Worm (Caenorhabditis elegans): Measurements from ENCODE around the gene C09F5.1.

The C09F5.1 gene

ce11 chrIII:658357-658756 is at the start of gene C09F5.1:
TSS of gene C09F5.1 (plus strand) at chrIII:658709.
- TF ChIP-seq sem-4 (tag; optimal IDR thresholded peaks at IDR 0.05) = no peak
- peak; percentile 49 for TF ChIP-seq nhr-25 (tag; optimal IDR thresholded peaks at IDR 0.05)
- TF ChIP-seq nhr-129 (tag; optimal IDR thresholded peaks at IDR 0.05) = peak; percentile 17

ce11 chrIII:609549-609948 is 49.0 kb upstream of the C09F5.1 start, which contains the start of gene best-17:
TSS of gene best-17 (minus strand) at chrIII:609649.
- no peak for TF ChIP-seq ama-1 (optimal IDR thresholded peaks at IDR 0.05)
- no peak for TF ChIP-seq elt-3 (tag; optimal IDR thresholded peaks at IDR 0.05)
- no peak for TF ChIP-seq unc-39 (tag; optimal IDR thresholded peaks at IDR 0.05)
- no peak for TF ChIP-seq R02D3.7 (tag; optimal IDR thresholded peaks at IDR 0.05)
- no peak for TF ChIP-seq blmp-1 (tag; optimal IDR thresholded peaks at IDR 0.05; ENCODE audit: insufficient read depth)
- TF ChIP-seq sma-3 (GFP tag; optimal IDR thresholded peaks at IDR 0.05) = no peak
- no peak for TF ChIP-seq lin-13 (GFP tag; optimal IDR thresholded peaks at IDR 0.05)
- TF ChIP-seq nhr-129 (tag; optimal IDR thresholded peaks at IDR 0.05) = no peak
- TF ChIP-seq ztf-1 (GFP tag; conservative IDR thresholded peaks at IDR 0.05) = no peak
- TF ChIP-seq nhr-6 (tag; optimal IDR thresholded peaks at IDR 0.05) = no peak
- no peak for TF ChIP-seq nhr-12 (tag; optimal IDR thresholded peaks at IDR 0.05)
- TF ChIP-seq nhr-11 (tag; optimal IDR thresholded peaks at IDR 0.05) = no peak
- no peak for TF ChIP-seq lin-39 (tag; optimal IDR thresholded peaks at IDR 0.05)
- TF ChIP-seq elt-1 (tag; optimal IDR thresholded peaks at IDR 0.05) = no peak
- TF ChIP-seq mab-5 (tag; optimal IDR thresholded peaks at IDR 0.05) = no peak
- no peak for TF ChIP-seq egl-27 (tag; optimal IDR thresholded peaks at IDR 0.05)

ce11 chrIII:611900-612299 is 46.6 kb upstream of the C09F5.1 start:
- TF ChIP-seq alr-1 (tag; optimal IDR thresholded peaks at IDR 0.05) = no peak
- peak; percentile 6 for TF ChIP-seq unc-55 (GFP tag; optimal IDR thresholded peaks at IDR 0.05)

DNA sequence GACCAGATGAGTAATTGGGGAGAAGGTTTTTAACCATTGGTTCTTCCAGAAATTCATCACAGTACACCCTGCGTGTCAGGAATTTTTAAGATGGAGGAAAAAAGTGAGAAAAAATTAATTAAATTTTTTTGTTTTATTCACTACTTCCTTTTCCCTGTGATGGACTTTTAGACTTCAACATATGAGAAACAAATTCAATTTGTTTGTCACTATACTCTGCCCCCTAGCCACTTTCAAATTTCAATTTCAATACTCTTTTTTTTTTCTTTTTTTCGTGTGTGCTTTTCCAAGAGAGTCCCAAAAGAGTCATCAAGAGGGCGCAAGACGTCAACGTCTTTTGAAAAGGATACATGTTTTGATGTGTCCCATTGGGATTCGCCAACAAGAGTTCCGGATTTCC is 45.8 kb upstream of the C09F5.1 start:
- TF ChIP-seq lin-39 (tag; optimal IDR thresholded peaks at IDR 0.05) (no peak), nhr-21 (tag; optimal IDR thresholded peaks at IDR 0.05) (no peak), nhr-6 (tag; optimal IDR thresholded peaks at IDR 0.05) (no peak), crh-2 (tag; optimal IDR thresholded peaks at IDR 0.05) (peak; percentile 4), ceh-82 (tag; optimal IDR thresholded peaks at IDR 0.05) (no peak), egl-27 (tag; optimal IDR thresholded peaks at IDR 0.05) (no peak)

- TF ChIP-seq sem-4 (tag; optimal IDR thresholded peaks at IDR 0.05) (no peak), ZK546.5 (tag; optimal IDR thresholded peaks at IDR 0.05) (no peak), gmeb-1 (tag; optimal IDR thresholded peaks at IDR 0.05) (no peak), lin-13 (GFP tag; optimal IDR thresholded peaks at IDR 0.05) (no peak), nhr-77 (tag; optimal IDR thresholded peaks at IDR 0.05) (no peak), ztf-4 (tag; optimal IDR thresholded peaks at IDR 0.05) (no peak), lsy-2 (tag; optimal IDR thresholded peaks at IDR 0.05) (no peak), elt-1 (tag; optimal IDR thresholded peaks at IDR 0.05) (no peak), nhr-12 (tag; optimal IDR thresholded peaks at IDR 0.05) (no peak), ceh-82 (tag; optimal IDR thresholded peaks at IDR 0.05) (no peak), skn-1 (tag; optimal IDR thresholded peaks at IDR 0.05) (no peak), nhr-129 (tag; optimal IDR thresholded peaks at IDR 0.05) (no peak), nhr-237 (tag; optimal IDR thresholded peaks at IDR 0.05) (no peak), lin-39 (tag; optimal IDR thresholded peaks at IDR 0.05) (no peak), unc-62 (GFP tag; optimal IDR thresholded peaks at IDR 0.05) (no peak), nhr-23 (tag; optimal IDR thresholded peaks at IDR 0.05) (no peak)
Measured at ce11 chrIII:614447-614846, 44.1 kb upstream of the C09F5.1 start, which contains the start of gene T19C3.3. TSS of gene T19C3.3 (minus strand) at chrIII:614547.

DNA sequence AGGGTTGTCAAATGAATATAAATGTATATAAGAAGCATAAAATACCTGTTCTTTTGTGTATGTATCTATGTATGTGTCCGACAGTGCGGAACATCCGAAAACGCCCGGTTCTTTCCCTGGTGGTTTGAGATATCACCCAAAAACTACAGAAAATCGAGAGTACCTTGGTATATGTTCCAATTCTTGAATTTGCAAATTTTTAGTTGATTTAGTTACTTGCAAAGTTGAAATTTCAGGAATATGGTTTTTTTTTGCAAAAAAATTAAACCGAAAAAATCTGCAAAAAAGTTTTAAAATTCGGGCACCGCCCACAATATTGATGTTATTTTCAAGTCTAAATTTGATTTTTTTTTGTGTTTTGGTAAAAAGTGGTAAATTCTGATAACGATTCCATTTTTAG is 41.0 kb upstream of the C09F5.1 start, which contains the start of gene T19C3.2:
TSS of gene T19C3.2 (minus strand) at position 101 of the 400 bp plus-strand sequence.
- TF ChIP-seq nhr-25 (tag; optimal IDR thresholded peaks at IDR 0.05) = no peak
- TF ChIP-seq crh-2 (tag; optimal IDR thresholded peaks at IDR 0.05) = no peak
- no peak for TF ChIP-seq nhr-10 (tag; optimal IDR thresholded peaks at IDR 0.05)
- no peak for TF ChIP-seq nhr-77 (tag; optimal IDR thresholded peaks at IDR 0.05)
- no peak for TF ChIP-seq aly-2 (tag; optimal IDR thresholded peaks at IDR 0.05)
- TF ChIP-seq nhr-6 (tag; optimal IDR thresholded peaks at IDR 0.05) = no peak
- TF ChIP-seq dmd-4 (tag; optimal IDR thresholded peaks at IDR 0.05) = no peak
- no peak for TF ChIP-seq lsy-2 (tag; optimal IDR thresholded peaks at IDR 0.05)
- no peak for TF ChIP-seq lin-11 (tag; optimal IDR thresholded peaks at IDR 0.05)
- no peak for TF ChIP-seq elt-3 (tag; optimal IDR thresholded peaks at IDR 0.05)
- no peak for TF ChIP-seq nhr-21 (tag; optimal IDR thresholded peaks at IDR 0.05)
